Fruit fly (Drosophila melanogaster) whole organism, wandering third instar larva: Measurements from ENCODE around the gene Mbs.

Experiments
- Abd-B ChIP-seq: fragments of >200 bp; optimal IDR thresholded peaks from 2 replicates; lab custom pipeline; 2017; ENCODE audit warnings: missing biosample characterization, missing genetic modification characterization
- CG32264 ChIP-seq: fragments of 200-800 bp; sonication (Bioruptor generic); optimal IDR thresholded peaks from 2 replicates; lab custom pipeline; 2016; ENCODE audit warnings: missing biosample characterization, missing genetic modification characterization
- CG9705 ChIP-seq: fragments of 200-800 bp; sonication (Bioruptor generic); optimal IDR thresholded peaks from 2 replicates; lab custom pipeline; 2018; ENCODE audit warnings: missing biosample characterization, mild to moderate bottlenecking, missing genetic modification characterization
- CrebA ChIP-seq: fragments of 200-800 bp; sonication (Bioruptor generic); optimal IDR thresholded peaks from 2 replicates; lab custom pipeline; 2016; ENCODE audit warnings: missing biosample characterization, mild to moderate bottlenecking, missing genetic modification characterization, borderline replicate concordance
- Dfd ChIP-seq: fragments of >200 bp; optimal IDR thresholded peaks from 2 replicates; lab custom pipeline; 2017; ENCODE audit warnings: missing biosample characterization, missing genetic modification characterization
- Dif ChIP-seq: fragments of 200-275, 200-300 bp; sonication (Bioruptor generic); optimal IDR thresholded peaks from 2 replicates; lab custom pipeline; 2018; ENCODE audit warnings: missing biosample characterization, missing genetic modification characterization; ENCODE audit not compliant: partially characterized antibody
- GATAd ChIP-seq: sonication (Bioruptor generic); optimal IDR thresholded peaks from 2 replicates; lab custom pipeline; 2016; ENCODE audit warnings: missing biosample characterization, missing genetic modification characterization
- HLH106 ChIP-seq: fragments of 200-800 bp; optimal IDR thresholded peaks from 3 replicates; lab custom pipeline; 2019; ENCODE audit warnings: missing biosample characterization, mild to moderate bottlenecking, missing genetic modification characterization, moderate library complexity
- Hnf4 ChIP-seq: fragments of 200-800 bp; sonication (Bioruptor generic); optimal IDR thresholded peaks from 2 replicates; lab custom pipeline; 2016; ENCODE audit warnings: missing biosample characterization, mild to moderate bottlenecking, missing genetic modification characterization
- Hr78 ChIP-seq: fragments of >200 bp; optimal IDR thresholded peaks from 2 replicates; lab custom pipeline; 2017; ENCODE audit warnings: missing biosample characterization, missing genetic modification characterization
- Hr83 ChIP-seq: fragments of 200-300 bp; sonication (Bioruptor generic); optimal IDR thresholded peaks from 2 replicates; lab custom pipeline; 2016; ENCODE audit warnings: missing biosample characterization, mild to moderate bottlenecking, missing genetic modification characterization, moderate library complexity; ENCODE audit not compliant: poor library complexity, severe bottlenecking
- Jra ChIP-seq: sonication (Bioruptor generic); optimal IDR thresholded peaks from 2 replicates; lab custom pipeline; 2016; ENCODE audit warnings: missing biosample characterization, missing genetic modification characterization
- Mio ChIP-seq: sonication (Bioruptor generic); optimal IDR thresholded peaks from 2 replicates; lab custom pipeline; 2016; ENCODE audit warnings: missing biosample characterization, missing genetic modification characterization
- Myc ChIP-seq: fragments of >200 bp; optimal IDR thresholded peaks from 2 replicates; lab custom pipeline; 2017
- N ChIP-seq: fragments of >200 bp; optimal IDR thresholded peaks from 2 replicates; lab custom pipeline; 2018; ENCODE audit warnings: missing biosample characterization, missing external identifiers, missing genetic modification characterization
- OdsH ChIP-seq: fragments of 200-800 bp; sonication (Bioruptor generic); optimal IDR thresholded peaks from 2 replicates; lab custom pipeline; 2016; ENCODE audit warnings: missing biosample characterization, mild to moderate bottlenecking, missing genetic modification characterization
- Rel ChIP-seq, 2 experiments: fragments of 200-800 bp; sonication (Bioruptor generic) in 1 of 2; optimal IDR thresholded peaks; 2 replicates in 1 of 2; 3 replicates in 1 of 2; lab custom pipeline; 2016 to 2019; ENCODE audit warnings: mild to moderate bottlenecking in 2 of 2, missing biosample characterization in 2 of 2, missing genetic modification characterization in 2 of 2, moderate library complexity in 1 of 2
- Sp1 ChIP-seq: fragments of 200-800 bp; sonication (Bioruptor generic); optimal IDR thresholded peaks from 3 replicates; lab custom pipeline; 2019; ENCODE audit warnings: missing biosample characterization, mild to moderate bottlenecking, missing genetic modification characterization, moderate library complexity
- Vsx2 ChIP-seq: fragments of 200-300, 225-300 bp; sonication (Bioruptor generic); optimal IDR thresholded peaks from 2 replicates; lab custom pipeline; 2018; ENCODE audit warnings: missing biosample characterization, missing genetic modification characterization; ENCODE audit not compliant: partially characterized antibody
- br ChIP-seq: fragments of 200-800 bp; sonication (Bioruptor generic); optimal IDR thresholded peaks from 2 replicates; lab custom pipeline; 2016; ENCODE audit warnings: missing biosample characterization, missing genetic modification characterization
- brk ChIP-seq: fragments of 200-800 bp; sonication (Bioruptor generic); optimal IDR thresholded peaks from 2 replicates; lab custom pipeline; 2016; ENCODE audit warnings: missing biosample characterization, mild to moderate bottlenecking, missing genetic modification characterization
- dl ChIP-seq, 2 experiments: fragments of 175-275, 200-275 bp in 1 of 2; fragments of 200-275 bp in 1 of 2; sonication (Bioruptor generic); optimal IDR thresholded peaks; lab custom pipeline; 2018; ENCODE audit warnings: mild to moderate bottlenecking in 2 of 2, missing biosample characterization in 2 of 2, missing genetic modification characterization in 2 of 2, moderate library complexity in 2 of 2; ENCODE audit not compliant: partially characterized antibody in 2 of 2, insufficient read depth in 1 of 2
- dmrt93B ChIP-seq: fragments of 200-800 bp; sonication (Bioruptor generic); optimal IDR thresholded peaks from 2 replicates; lab custom pipeline; 2018; ENCODE audit warnings: missing biosample characterization, mild to moderate bottlenecking, missing genetic modification characterization
- dsf ChIP-seq: sonication (Bioruptor generic); optimal IDR thresholded peaks from 2 replicates; lab custom pipeline; 2016; ENCODE audit warnings: missing biosample characterization, missing genetic modification characterization, borderline replicate concordance
- ey ChIP-seq: fragments of 200-800 bp; sonication (Bioruptor generic); optimal IDR thresholded peaks from 2 replicates; lab custom pipeline; 2016; ENCODE audit warnings: missing biosample characterization, missing genetic modification characterization
- foxo ChIP-seq, 2 experiments: fragments of 200-800 bp; sonication (Bioruptor generic); optimal IDR thresholded peaks; 2 replicates in 1 of 2; 3 replicates in 1 of 2; lab custom pipeline; 2016 to 2017; ENCODE audit warnings: missing biosample characterization in 2 of 2, missing genetic modification characterization in 2 of 2
- fru ChIP-seq: fragments of 200-800 bp; sonication (Bioruptor generic); optimal IDR thresholded peaks from 3 replicates; lab custom pipeline; 2016; ENCODE audit warnings: missing biosample characterization, mild to moderate bottlenecking, missing genetic modification characterization
- h ChIP-seq: fragments of 200-800 bp; sonication (Bioruptor generic); optimal IDR thresholded peaks from 3 replicates; lab custom pipeline; 2016; ENCODE audit warnings: missing biosample characterization, mild to moderate bottlenecking, missing genetic modification characterization
- jim ChIP-seq: fragments of 175-275, 200-325 bp; sonication (Bioruptor generic); optimal IDR thresholded peaks from 2 replicates; lab custom pipeline; 2016; ENCODE audit warnings: missing biosample characterization, mild to moderate bottlenecking, missing genetic modification characterization
- lola ChIP-seq: fragments of >200 bp; optimal IDR thresholded peaks from 2 replicates; lab custom pipeline; 2017; ENCODE audit warnings: missing biosample characterization, missing genetic modification characterization
- pan ChIP-seq: fragments of >200 bp; optimal IDR thresholded peaks from 2 replicates; lab custom pipeline; 2017
- psq ChIP-seq: fragments of 200-800 bp; sonication (Bioruptor generic); optimal IDR thresholded peaks from 3 replicates; lab custom pipeline; 2017; ENCODE audit warnings: missing biosample characterization, mild to moderate bottlenecking, missing genetic modification characterization, moderate library complexity
- rgr ChIP-seq: fragments of 200-800 bp; sonication (Bioruptor generic); optimal IDR thresholded peaks from 3 replicates; lab custom pipeline; 2016; ENCODE audit warnings: missing biosample characterization, mild to moderate bottlenecking, missing genetic modification characterization
- sage ChIP-seq: fragments of 200-800 bp; sonication (Bioruptor generic); optimal IDR thresholded peaks from 2 replicates; lab custom pipeline; 2016; ENCODE audit warnings: missing biosample characterization, mild to moderate bottlenecking, missing genetic modification characterization
- sv ChIP-seq: fragments of 200-800 bp; sonication (Bioruptor generic); optimal IDR thresholded peaks from 3 replicates; lab custom pipeline; 2016; ENCODE audit warnings: missing biosample characterization, missing genetic modification characterization
- tai ChIP-seq: sonication (Bioruptor generic); optimal IDR thresholded peaks from 2 replicates; lab custom pipeline; 2016; ENCODE audit warnings: missing biosample characterization, missing genetic modification characterization
- usp ChIP-seq: fragments of >200 bp; optimal IDR thresholded peaks from 2 replicates; lab custom pipeline; 2017; ENCODE audit warnings: missing biosample characterization, missing genetic modification characterization
- woc ChIP-seq: sonication (Bioruptor generic); optimal IDR thresholded peaks from 2 replicates; lab custom pipeline; 2016; ENCODE audit warnings: missing biosample characterization, mild to moderate bottlenecking, missing genetic modification characterization

The Mbs gene

DNA sequence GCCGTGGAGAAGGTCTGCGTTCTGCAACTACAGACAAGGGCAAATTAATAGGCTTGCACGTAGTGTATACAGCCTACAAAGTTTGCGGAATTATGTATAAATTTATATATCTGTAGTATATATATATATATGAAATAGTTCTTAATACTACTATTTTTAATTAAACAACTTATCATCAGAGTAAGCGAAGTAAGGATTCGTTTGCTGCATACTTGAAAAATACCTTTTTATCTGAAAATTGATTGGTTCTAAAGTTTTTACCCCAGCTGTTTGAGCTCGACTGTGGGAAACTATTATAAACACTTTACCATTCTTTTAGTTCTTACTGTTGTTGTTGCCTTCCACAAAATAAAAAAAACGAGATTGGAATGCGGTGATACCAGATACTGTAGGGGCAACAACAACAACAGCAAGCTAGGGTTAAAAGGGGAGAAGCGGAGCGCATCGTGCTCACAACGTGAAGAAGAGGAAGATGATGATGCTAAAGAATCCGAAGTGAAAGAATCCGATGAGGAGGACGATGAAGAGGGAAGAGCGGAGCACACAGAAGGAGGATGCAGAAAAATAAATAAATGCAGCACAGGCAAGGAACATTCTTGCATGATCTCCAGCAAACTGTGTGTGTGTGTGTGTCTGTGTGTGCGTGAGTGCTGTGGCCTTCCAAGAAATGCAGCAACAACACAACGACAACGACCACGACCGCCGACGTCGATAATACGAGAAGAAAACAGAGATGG lies 8.5 kb upstream of the Mbs start (continued):
- peak; percentile 78 for TF ChIP-seq dmrt93B
- TF ChIP-seq ey = peak; percentile 33
- TF ChIP-seq N (GFP tag; lab: Kevin White, UChicago) = no peak
- TF ChIP-seq Abd-B = no peak
- peak; percentile 74 for TF ChIP-seq fru

dm6 chr3L:16043782-16044352 lies 7.9 kb upstream of the Mbs start:
- TF ChIP-seq OdsH (GFP tag; lab: Kevin White, UChicago) (no peak), Rel (GFP tag; optimal IDR thresholded peaks at IDR 0.05; lab: Kevin White, UChicago) (no peak), Rel (tag; optimal IDR thresholded peaks at IDR 0.05; lab: Kevin White, UChicago) (peak; percentile 7)

DNA sequence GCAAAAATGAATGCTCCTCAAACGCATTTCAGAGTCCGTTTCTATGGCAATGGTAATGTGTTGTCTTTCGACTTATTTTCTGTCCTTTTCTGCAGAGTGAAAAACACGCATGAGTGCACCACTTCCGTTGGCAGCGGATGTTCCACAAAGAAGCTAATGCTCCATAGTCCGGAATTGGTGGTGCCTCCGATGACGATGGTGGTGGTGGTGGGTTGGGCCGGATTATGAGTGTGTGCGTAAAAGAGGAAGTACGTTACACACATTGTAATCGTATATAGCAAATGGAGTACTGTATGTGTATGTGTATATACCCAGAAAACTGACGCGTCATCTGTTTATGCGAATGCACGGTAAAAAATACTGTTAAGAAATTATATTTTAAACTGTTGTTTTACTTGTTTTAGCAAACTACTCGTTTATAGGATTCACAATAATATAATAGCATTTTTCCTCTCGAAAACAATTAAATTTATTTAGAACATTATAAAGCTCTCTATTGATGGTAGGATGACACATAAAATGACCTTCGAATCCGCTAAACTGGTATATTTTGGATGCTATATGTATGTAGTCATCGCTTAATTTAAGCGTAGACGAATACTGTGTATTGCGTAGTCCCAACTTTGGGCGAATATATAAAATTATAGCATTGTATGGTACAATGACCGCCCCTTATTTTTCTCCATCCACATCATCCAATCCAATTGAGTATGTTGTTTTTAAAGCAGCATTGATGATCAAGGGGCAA lies 6.5 kb upstream of the Mbs start:
- TF ChIP-seq rgr = peak; percentile 8
- peak; percentile 48 for TF ChIP-seq h
- TF ChIP-seq OdsH (GFP tag; lab: Kevin White, UChicago) = peak; percentile 58
- no peak for TF ChIP-seq Rel (GFP tag; optimal IDR thresholded peaks at IDR 0.05; lab: Kevin White, UChicago)
- peak; percentile 10 for TF ChIP-seq Rel (tag; optimal IDR thresholded peaks at IDR 0.05; lab: Kevin White, UChicago)
- TF ChIP-seq Hr78 (GFP tag; lab: Kevin White, UChicago) = no peak
- peak; percentile 17 for TF ChIP-seq fru
- TF ChIP-seq N (GFP tag; lab: Kevin White, UChicago) = no peak

dm6 chr3L:16045831-16046336 lies 5.9 kb upstream of the Mbs start:
- peak; percentile 95 for TF ChIP-seq Hnf4 (GFP tag; lab: Kevin White, UChicago)
- TF ChIP-seq HLH106 (tag; lab: Kevin White, UChicago) = peak; percentile 96
- TF ChIP-seq tai = peak; percentile 90
- peak; percentile 90 for TF ChIP-seq dsf (GFP tag; lab: Kevin White, UChicago)
- TF ChIP-seq OdsH (GFP tag; lab: Kevin White, UChicago) = peak; percentile 97
- peak; percentile 98 for TF ChIP-seq h
- peak; percentile 98 for TF ChIP-seq brk (GFP tag; lab: Kevin White, UChicago)
- peak; percentile 95 for TF ChIP-seq CG32264 (GFP tag; lab: Kevin White, UChicago)
- TF ChIP-seq Sp1 (GFP tag; lab: Kevin White, UChicago) = peak; percentile 97
- peak; percentile 95 for TF ChIP-seq sv (GFP tag; lab: Kevin White, UChicago)
- TF ChIP-seq pan = no peak
- TF ChIP-seq dmrt93B = peak; percentile 71
- TF ChIP-seq lola (GFP tag; lab: Kevin White, UChicago) = no peak
- TF ChIP-seq Hr78 (GFP tag; lab: Kevin White, UChicago) = no peak
- no peak for TF ChIP-seq N (GFP tag; lab: Kevin White, UChicago)
- peak; percentile 98 for TF ChIP-seq rgr
- TF ChIP-seq Rel (GFP tag; optimal IDR thresholded peaks at IDR 0.05; lab: Kevin White, UChicago) = peak; percentile 94
- peak; percentile 94 for TF ChIP-seq Rel (tag; optimal IDR thresholded peaks at IDR 0.05; lab: Kevin White, UChicago)
- no peak for TF ChIP-seq dl (GFP tag; optimal IDR thresholded peaks at IDR 0.05; lab: Kevin White, UChicago; ENCODE audit: insufficient read depth in 1 of 2, partially characterized antibody in 2 of 2)
- TF ChIP-seq Vsx2 (GFP tag; lab: Kevin White, UChicago) = no peak
- TF ChIP-seq CrebA (GFP tag; lab: Kevin White, UChicago) = peak; percentile 96
- TF ChIP-seq br (GFP tag; lab: Kevin White, UChicago) = peak; percentile 98
- TF ChIP-seq Dif (GFP tag; lab: Kevin White, UChicago) = no peak
- TF ChIP-seq GATAd (GFP tag; lab: Kevin White, UChicago) = peak; percentile 50
- no peak for TF ChIP-seq Myc (lab: Kevin White, UChicago)
- peak; percentile 82 for TF ChIP-seq Mio
- TF ChIP-seq fru = peak; percentile 97
- TF ChIP-seq jim = peak; percentile 2
- peak; percentile 69 for TF ChIP-seq Hr83 (GFP tag; lab: Kevin White, UChicago)
- peak; percentile 97 for TF ChIP-seq ey
- TF ChIP-seq foxo (GFP tag; optimal IDR thresholded peaks at IDR 0.05; lab: Kevin White, UChicago) = peak; percentile 88 to 97
- no peak for TF ChIP-seq Abd-B
- TF ChIP-seq psq (GFP tag; lab: Kevin White, UChicago) = peak; percentile 95
- peak; percentile 94 for TF ChIP-seq sage (GFP tag; lab: Kevin White, UChicago)
- TF ChIP-seq CG9705 (GFP tag; lab: Kevin White, UChicago) = peak; percentile 87
- peak; percentile 91 for TF ChIP-seq Jra
- TF ChIP-seq usp (GFP tag; lab: Kevin White, UChicago) = no peak
- peak; percentile 99 for TF ChIP-seq woc (GFP tag; lab: Kevin White, UChicago)
- TF ChIP-seq Dfd (GFP tag; lab: Kevin White, UChicago) = no peak
